Fruit fly (Drosophila melanogaster) Kc167 (cell line): Measurements from ENCODE around the gene CG18234.

Experiments used
- Myc ChIP-seq: fragments of >200 bp; optimal IDR thresholded peaks from 2 replicates; lab custom pipeline; 2017; ENCODE audit warnings: missing external identifiers
- Sin3A ChIP-seq: fragments of >200 bp; optimal IDR thresholded peaks from 2 replicates; lab custom pipeline; 2018; ENCODE audit warnings: missing external identifiers
- h ChIP-seq: fragments of >200 bp; optimal IDR thresholded peaks from 3 replicates; lab custom pipeline; 2018; ENCODE audit warnings: missing external identifiers
- insv ChIP-seq: fragments of >200 bp; optimal IDR thresholded peaks from 3 replicates; lab custom pipeline; 2018; ENCODE audit warnings: missing external identifiers
- ttk ChIP-seq: sonication (Bioruptor generic); optimal IDR thresholded peaks from 2 replicates; lab custom pipeline; 2017; ENCODE audit warnings: missing external identifiers

DNA sequence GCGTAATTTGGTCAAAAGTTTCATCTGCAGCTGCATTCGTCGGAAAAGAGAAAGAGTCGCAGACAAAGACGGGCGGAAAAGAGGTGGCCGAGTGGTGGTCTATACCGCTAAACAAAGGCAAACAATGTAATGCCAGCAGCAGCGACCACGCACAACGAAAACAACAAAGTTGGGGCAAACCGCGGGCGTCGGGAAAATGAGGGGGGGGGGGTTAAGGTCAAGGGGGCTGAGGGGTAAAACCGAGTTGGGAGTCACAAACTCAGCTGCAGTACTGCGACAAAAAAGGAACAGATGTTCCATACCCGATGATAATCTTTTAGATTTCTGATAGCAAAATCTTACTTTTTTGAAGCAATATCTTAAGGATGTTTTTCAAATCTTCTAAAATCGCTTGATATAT lies 33.6 kb downstream of the CG18234 start:
- TF ChIP-seq ttk (lab: Kevin White, UChicago) (no peak), Sin3A (no peak), Myc (lab: Kevin White, UChicago) (no peak), h (lab: Kevin White, UChicago) (no peak), insv (lab: Kevin White, UChicago) (no peak)
